Worm (Caenorhabditis elegans): ENCODE data around the gene twnk-1.

Gene twnk-1

DNA sequence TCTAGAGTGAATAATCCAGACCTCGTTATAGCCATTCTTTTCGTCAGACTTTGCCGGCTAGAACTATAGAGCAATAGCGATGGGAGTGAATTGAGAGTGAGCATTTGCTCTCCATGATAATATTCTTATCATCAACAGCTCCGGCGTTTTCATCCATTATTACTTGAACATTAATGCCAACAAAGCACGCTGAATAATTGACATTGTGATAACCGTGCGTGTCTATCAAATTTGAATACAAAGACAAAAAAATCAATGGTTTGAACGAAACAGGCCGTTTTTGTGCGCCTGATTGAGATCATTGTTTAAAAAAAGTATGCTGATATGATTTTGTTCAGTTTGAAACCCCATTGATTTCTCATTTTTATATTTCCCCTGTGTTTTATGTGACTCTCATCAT is 48.6 kb downstream of the twnk-1 start, which contains the start of gene dct-11:
Gene dct-11 (minus strand): TSS at position 136 of the 400 bp plus-strand sequence.
- no peak for TF ChIP-seq mxl-1 (tag; optimal IDR thresholded peaks at IDR 0.05)
- TF ChIP-seq athp-1 (tag; optimal IDR thresholded peaks at IDR 0.05) = no peak
- TF ChIP-seq nfya-2 (GFP tag; IDR thresholded peaks at IDR 0.05) = no peak
- peak; percentile 94 for TF ChIP-seq nhr-80 (tag; optimal IDR thresholded peaks at IDR 0.05)
- TF ChIP-seq madf-8 (GFP tag; conservative IDR thresholded peaks at IDR 0.05) = no peak
- peak; percentile 39 for TF ChIP-seq pha-4 (tag; optimal IDR thresholded peaks at IDR 0.05)
- TF ChIP-seq B0035.1 (tag; optimal IDR thresholded peaks at IDR 0.05) = no peak
- no peak for TF ChIP-seq egl-44 (GFP tag; IDR thresholded peaks at IDR 0.05)
- TF ChIP-seq zim-3 (tag; optimal IDR thresholded peaks at IDR 0.05) = no peak
- TF ChIP-seq T07F8.4 (tag; optimal IDR thresholded peaks at IDR 0.05) = no peak
- no peak for TF ChIP-seq ZK185.1 (tag; optimal IDR thresholded peaks at IDR 0.05; ENCODE audit: poor library complexity, severe bottlenecking)
- TF ChIP-seq ets-4 (GFP tag; optimal IDR thresholded peaks at IDR 0.05) = peak; percentile 6
- TF ChIP-seq lsl-1 (GFP tag; optimal IDR thresholded peaks at IDR 0.05) = no peak
- no peak for TF ChIP-seq B0261.1 (tag; optimal IDR thresholded peaks at IDR 0.05)
- no peak for TF ChIP-seq ztf-28 (GFP tag; IDR thresholded peaks at IDR 0.05)
- TF ChIP-seq somi-1 (GFP tag; optimal IDR thresholded peaks at IDR 0.05) = no peak
- no peak for TF ChIP-seq cebp-1 (GFP tag; IDR thresholded peaks at IDR 0.05)
- TF ChIP-seq cebp-1 (tag; optimal IDR thresholded peaks at IDR 0.05) = peak; percentile 42
- TF ChIP-seq attf-3 (GFP tag; conservative IDR thresholded peaks at IDR 0.05) = no peak
- TF ChIP-seq hlh-26 (GFP tag; conservative IDR thresholded peaks at IDR 0.05) = no peak
- TF ChIP-seq F10E7.11 (tag; optimal IDR thresholded peaks at IDR 0.05) = no peak
- peak; percentile 93 to 95 for TF ChIP-seq let-607 (tag; optimal IDR thresholded peaks at IDR 0.05)
- TF ChIP-seq F39B2.1 (GFP tag; IDR thresholded peaks at IDR 0.05) = no peak
- peak; percentile 32; the same call in 1 of the 2 replicates for TF ChIP-seq dox-1 (GFP tag; IDR thresholded peaks at IDR 0.05)
- no peak for TF ChIP-seq rcor-1 (GFP tag; IDR thresholded peaks at IDR 0.05)
- no peak for TF ChIP-seq snpc-1.3 (tag; optimal IDR thresholded peaks at IDR 0.05; ENCODE audit: insufficient read depth)
- peak; percentile 23 for TF ChIP-seq ztf-22 (GFP tag; optimal IDR thresholded peaks at IDR 0.05)
- no peak for TF ChIP-seq Y95B8A.8 (GFP tag; IDR thresholded peaks at IDR 0.05)
- no peak for TF ChIP-seq F55B11.4 (tag; optimal IDR thresholded peaks at IDR 0.05; ENCODE audit: borderline replicate concordance, insufficient read depth)

DNA sequence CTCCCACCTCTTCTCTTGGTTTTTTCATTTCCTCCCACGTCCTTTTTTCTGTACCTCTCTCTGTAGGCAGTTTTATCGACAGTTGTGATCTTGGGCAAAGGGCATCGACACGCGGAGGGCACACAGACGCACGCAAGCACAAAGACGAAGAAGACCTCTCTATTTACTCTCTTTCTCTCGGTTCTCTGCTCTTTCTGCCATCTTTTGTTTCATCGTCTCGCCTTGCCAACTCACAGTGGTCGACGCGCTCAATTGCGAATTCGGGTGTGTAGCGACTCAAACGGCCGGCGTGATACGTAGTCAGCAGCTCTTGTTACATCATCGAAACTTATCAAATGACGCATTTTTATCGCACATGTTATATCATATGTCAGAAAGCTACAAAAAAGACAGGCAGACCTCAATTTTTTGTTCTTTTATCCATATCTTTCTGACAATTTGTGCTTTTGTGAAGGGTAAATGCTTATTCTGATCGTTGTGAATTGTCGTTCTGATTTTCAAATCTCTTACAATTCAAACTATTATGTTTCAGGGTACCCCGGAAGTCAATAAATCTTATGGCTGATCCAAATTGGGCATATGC is 50.1 kb downstream of the twnk-1 start, which contains the start of gene puf-9:
Gene puf-9 (plus strand): TSS at position 533 of the 583 bp plus-strand sequence.
- peak; percentile 82 for TF ChIP-seq egl-18 (GFP tag; IDR thresholded peaks at IDR 0.05)
- 0 out of 2 replicates have a peak, but pooled peaks have one; percentile 17 for TF ChIP-seq Y79H2A.3 (GFP tag; conservative IDR thresholded peaks at IDR 0.05)
- peak; percentile 92 for TF ChIP-seq Y67H2A.10 (GFP tag; conservative IDR thresholded peaks at IDR 0.05)
- TF ChIP-seq nhr-120 (GFP tag; IDR thresholded peaks at IDR 0.05) = 0 out of 2 replicates have a peak, but pooled peaks have one; percentile 25
- TF ChIP-seq nhr-80 (tag; optimal IDR thresholded peaks at IDR 0.05) = peak; percentile 100
- peak; percentile 90 for TF ChIP-seq cebp-1 (GFP tag; IDR thresholded peaks at IDR 0.05)
- TF ChIP-seq cebp-1 (tag; optimal IDR thresholded peaks at IDR 0.05) = peak; percentile 96
- TF ChIP-seq B0035.1 (tag; optimal IDR thresholded peaks at IDR 0.05) = peak; percentile 82
- no peak for TF ChIP-seq ceh-58 (GFP tag; IDR thresholded peaks at IDR 0.05)
- TF ChIP-seq ztf-26 (tag; optimal IDR thresholded peaks at IDR 0.05) = peak; percentile 96
- TF ChIP-seq tbp1 (GFP tag; optimal IDR thresholded peaks at IDR 0.05) = peak; percentile 76
- peak; percentile 98 to 99 for TF ChIP-seq let-607 (tag; optimal IDR thresholded peaks at IDR 0.05)
- peak; percentile 93 for TF ChIP-seq ekl-4 (GFP tag; IDR thresholded peaks at IDR 0.05)
- TF ChIP-seq B0019.2 (GFP tag; conservative IDR thresholded peaks at IDR 0.05) = no peak
- peak; percentile 78 for TF ChIP-seq repo-1 (tag; optimal IDR thresholded peaks at IDR 0.05)
- peak; percentile 95 for TF ChIP-seq unc-62 (GFP tag; optimal IDR thresholded peaks at IDR 0.05)
- no peak for TF ChIP-seq efl-1 (GFP tag; optimal IDR thresholded peaks at IDR 0.05)
- peak; percentile 47 for TF ChIP-seq nhr-27 (tag; optimal IDR thresholded peaks at IDR 0.05)
- TF ChIP-seq Y95B8A.8 (GFP tag; IDR thresholded peaks at IDR 0.05) = peak; percentile 84; the same call in 1 of the 2 replicates
- peak; percentile 32 for TF ChIP-seq dpl-1 (GFP tag; optimal IDR thresholded peaks at IDR 0.05)
- TF ChIP-seq atf-7 (tag; optimal IDR thresholded peaks at IDR 0.05) = peak; percentile 97
- TF ChIP-seq lir-1 (GFP tag; conservative IDR thresholded peaks at IDR 0.05) = peak; percentile 95
- peak; percentile 61; the same call in 1 of the 2 replicates for TF ChIP-seq hmg-20 (GFP tag; IDR thresholded peaks at IDR 0.05)
- peak; percentile 97 for TF ChIP-seq K11D2.4 (GFP tag; IDR thresholded peaks at IDR 0.05)

All from whole organism, young adult.